Worm (Caenorhabditis elegans) whole organism, dauer: ENCODE data around the gene W09C2.8.

ENCODE experiments used
- unc-62 ChIP-seq: sonication (generic microtip); optimal IDR thresholded peaks from 2 replicates; lab custom pipeline; 2017; ENCODE audit warnings: missing biosample characterization, missing genetic modification reagents, missing genetic modification characterization

Gene W09C2.8

DNA sequence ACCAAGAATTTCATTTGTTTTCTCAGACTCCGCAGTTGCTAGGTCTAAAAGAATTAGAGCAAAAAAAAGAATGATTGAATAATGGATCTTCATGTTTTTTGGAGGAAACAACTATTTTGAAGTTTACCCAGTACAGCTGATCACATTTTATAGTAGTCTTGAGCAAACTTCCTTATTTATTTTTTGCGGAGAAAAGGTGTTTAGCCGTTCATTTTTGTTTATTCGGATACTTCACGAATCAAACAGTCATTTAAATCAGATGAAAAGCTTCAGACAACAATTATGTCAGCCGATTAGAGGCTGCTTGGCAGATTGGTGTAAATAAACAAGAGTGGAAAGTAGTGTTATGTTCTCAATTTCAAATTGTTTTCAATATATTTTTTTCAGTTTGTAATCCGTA is at the start of gene W09C2.8:
W09C2.8 (minus strand) TSS at position 101 of the 400 bp plus-strand sequence.
- no peak for TF ChIP-seq unc-62 (GFP tag; lab: Kevin White, UChicago)

DNA sequence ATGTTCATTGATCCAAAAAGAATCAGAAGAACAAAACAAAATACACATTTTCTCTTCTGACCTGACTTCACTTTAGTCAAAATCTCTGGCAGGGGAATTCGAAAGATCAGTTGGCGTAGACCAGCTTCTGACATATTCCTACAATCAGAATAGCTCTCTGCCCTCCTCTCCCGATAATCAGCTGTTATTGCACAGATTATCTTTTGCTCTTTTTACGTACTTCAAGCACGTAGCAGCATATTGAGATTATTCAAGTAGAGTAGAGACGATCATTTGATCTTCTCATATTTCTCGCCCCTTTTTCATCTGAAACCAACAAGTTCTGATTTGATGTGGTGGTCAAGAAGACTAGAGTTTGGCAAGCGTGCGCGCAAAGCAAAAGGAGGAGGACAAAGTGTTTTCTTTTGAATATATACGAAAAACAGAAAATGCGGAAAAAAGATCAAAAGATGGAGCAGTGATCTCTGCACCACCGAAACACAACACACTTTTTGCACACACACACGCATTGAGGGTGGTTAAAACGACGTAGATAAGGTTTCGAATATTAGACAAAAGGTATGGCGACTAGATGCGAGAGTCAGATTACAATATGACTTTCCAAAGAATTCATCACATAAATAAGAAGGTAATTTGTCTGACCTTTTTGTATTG is 49.6 kb upstream of the W09C2.8 start:
- TF ChIP-seq unc-62 (GFP tag; lab: Kevin White, UChicago), result no peak

DNA sequence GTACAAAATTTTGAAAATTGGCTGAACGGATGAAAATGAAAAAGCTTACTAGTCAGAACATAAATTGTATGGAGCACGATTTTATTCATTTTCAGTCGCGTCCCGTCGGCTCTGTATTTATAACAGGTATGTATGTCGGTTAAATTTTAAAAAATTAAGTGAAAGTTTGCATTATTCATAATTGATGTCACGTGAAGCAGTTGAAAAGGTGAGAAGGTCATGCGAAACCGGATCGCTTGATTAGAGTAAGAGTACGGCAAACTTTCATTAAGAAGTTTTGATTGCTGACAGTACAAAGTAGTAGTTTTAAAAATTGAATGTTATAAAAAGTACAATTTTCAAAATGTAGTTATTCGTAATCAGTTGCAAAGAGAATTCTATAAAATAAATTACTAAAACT is 49.0 kb upstream of the W09C2.8 start:
- TF ChIP-seq unc-62 (GFP tag; lab: Kevin White, UChicago), result no peak

DNA sequence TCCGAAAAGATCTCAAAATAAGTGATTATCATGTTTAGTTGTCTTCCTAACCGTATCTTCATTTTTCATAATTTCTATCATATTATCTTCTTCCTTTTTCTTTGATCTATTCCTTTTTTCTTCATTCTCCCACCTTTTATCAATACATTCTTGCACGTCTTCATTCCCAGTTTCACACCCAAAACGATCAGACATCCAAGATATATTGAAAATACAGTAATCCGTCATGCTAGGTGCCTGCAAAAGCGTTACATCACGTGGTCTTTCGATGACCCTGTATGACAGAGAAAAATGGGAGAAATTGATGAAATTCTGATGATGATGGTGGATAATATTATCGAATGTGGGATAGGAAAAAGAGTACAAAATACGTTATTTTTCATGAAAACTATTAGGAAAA is 48.3 kb upstream of the W09C2.8 start:
- no peak for TF ChIP-seq unc-62 (GFP tag; lab: Kevin White, UChicago)

DNA sequence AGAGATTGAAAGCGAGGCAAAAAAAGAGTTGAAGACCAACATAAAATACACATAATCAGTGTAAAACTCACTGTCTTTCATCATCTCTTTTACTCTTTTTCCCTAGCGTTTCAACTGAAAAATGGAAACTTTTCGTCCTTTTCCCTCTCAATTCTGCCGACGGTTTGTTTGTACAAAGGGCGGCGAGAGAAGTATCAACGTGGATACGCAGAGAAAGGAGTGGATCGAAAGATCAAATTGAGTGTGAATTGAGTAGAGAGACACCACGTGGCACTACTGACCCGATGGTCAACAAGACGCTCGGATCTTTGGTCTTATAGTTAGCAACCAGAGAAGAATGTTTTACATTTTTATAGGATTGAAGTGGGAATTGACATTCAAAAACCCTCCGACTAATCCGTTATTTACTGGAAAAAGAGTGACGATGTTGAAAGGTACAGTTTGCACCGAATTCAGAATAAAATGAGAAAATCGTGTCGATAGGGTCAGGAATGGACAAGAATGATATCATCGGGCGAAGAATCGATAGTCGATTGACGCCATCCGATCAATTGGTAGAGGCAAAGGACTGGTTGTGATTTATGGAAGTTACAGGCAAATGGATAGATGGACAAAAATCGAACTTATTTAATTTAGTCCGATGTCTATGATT is 47.0 kb upstream of the W09C2.8 start:
- no peak for TF ChIP-seq unc-62 (GFP tag; lab: Kevin White, UChicago)

DNA sequence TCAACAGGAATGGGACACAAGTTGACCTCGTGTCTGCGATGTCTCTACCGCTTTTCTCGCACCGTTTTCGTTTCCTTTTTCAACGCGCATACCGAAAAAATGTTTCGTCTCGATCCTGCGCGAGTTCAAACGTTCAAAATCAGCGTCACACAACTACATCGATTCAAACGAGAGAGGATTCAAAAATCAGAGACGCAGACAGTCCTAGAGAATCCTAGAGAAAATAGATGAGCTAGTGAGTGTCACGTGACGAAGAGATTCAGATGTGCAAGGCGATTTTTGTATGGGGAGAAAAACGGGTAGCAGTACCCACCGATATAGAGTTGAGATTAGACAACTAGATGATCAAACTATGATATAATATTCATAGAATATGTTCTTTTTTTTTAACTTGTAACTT is 45.8 kb upstream of the W09C2.8 start:
- TF ChIP-seq unc-62 (GFP tag; lab: Kevin White, UChicago), result no peak

DNA sequence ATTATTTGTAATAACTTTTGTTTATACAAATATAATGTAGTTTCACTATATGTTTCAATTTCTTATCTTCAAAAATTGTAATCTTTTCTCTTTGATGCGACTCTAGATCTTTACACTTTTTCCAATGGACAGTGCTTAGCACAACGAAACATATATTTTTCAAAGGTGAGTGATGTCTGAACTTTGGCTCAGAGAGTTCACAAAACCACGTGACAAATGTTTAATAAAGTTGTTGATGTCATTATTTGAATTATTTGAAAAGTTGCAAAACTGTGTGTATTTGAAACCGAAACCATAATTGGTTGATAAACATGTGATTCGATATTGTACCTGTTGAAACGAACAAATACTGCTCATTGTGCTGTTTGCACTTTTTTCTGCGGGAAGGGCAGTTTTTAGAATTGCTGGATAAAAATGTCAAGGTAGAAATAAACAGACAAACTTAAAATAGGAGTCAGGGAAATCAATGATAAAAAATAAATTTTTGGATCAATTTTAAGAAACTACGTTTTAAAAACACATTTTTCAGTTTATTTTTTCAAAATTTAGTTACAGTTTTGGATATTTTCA is 44.0 kb upstream of the W09C2.8 start:
- TF ChIP-seq unc-62 (GFP tag; lab: Kevin White, UChicago), result no peak

DNA sequence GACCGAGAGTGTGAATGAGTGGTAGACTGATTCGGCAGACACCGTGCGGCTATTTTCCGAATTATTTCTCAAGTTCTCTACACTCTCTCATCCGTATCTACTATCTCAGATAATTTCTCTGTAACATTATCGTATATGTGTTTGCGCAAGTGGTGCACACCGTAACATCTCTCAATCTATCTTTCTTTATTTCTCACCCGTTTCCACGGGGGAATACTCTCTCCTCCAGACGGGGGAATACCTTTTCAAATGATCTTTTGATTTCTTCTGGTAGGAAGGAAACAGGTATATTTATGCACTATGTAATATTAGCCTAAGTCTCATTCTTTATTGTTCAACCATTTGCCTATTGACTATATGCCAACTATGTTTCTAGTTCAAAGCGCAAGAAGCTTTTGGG is 42.9 kb upstream of the W09C2.8 start:
- TF ChIP-seq unc-62 (GFP tag; lab: Kevin White, UChicago), result no peak

DNA sequence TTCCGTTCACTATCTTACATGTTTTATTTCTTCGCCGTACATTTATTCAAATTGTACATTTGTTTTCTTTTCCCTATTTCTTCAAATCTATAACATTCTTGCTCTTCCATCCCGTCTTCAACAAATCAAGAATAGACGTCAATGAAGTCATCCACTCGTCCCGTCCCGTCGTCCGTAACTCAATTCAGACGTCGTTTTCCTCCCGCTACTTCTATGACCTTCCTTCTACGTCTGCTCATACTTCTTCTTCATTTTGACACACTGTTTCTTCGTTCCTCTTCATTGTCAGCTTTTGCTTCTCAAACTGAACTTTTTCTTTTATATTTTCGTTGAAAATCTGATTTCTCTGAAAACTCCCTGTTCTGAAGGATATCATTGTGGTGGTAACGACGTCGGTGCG is 35.8 kb upstream of the W09C2.8 start:
- no peak for TF ChIP-seq unc-62 (GFP tag; lab: Kevin White, UChicago)

DNA sequence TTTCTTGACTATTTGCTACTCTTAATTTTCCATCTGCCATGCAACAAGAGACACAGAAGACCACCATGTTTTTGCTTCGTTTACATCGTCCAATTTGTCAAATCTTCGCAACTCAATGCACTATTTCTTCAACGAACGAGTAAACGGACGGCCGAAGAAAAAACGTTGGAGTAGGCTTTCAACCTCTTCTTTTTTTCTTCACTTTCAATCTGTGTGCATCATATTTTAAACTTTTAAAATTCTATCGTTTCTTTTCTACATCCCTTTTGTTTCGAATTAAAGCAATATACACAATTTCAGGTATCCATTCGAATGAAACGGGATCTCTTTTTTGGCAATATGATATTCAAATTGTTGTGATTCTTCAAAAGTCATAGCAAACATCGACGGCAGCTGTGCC is 33.6 kb upstream of the W09C2.8 start, which contains the start of gene acc-1:
acc-1 (plus strand) TSS at position 301 of the 400 bp plus-strand sequence.
- no peak for TF ChIP-seq unc-62 (GFP tag; lab: Kevin White, UChicago)

DNA sequence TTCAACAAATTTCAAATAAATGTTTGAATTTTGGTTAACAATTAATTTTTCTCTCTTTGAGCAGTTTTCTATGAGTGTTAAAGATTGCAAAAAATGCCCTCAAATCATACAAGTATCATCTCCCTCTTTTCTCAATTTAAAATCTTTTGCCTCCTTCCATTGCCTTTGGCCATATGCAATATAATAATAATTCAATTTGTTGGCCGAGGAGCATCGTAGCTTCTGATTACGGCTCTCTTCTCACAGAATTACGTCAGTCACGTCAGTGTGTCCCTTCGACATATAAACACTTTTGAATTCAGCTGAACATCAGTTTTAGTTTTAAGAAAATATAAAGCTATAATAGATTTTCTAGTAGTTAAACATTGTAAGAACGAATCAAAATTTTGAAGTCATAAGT is 31.4 kb upstream of the W09C2.8 start:
- no peak for TF ChIP-seq unc-62 (GFP tag; lab: Kevin White, UChicago)

DNA sequence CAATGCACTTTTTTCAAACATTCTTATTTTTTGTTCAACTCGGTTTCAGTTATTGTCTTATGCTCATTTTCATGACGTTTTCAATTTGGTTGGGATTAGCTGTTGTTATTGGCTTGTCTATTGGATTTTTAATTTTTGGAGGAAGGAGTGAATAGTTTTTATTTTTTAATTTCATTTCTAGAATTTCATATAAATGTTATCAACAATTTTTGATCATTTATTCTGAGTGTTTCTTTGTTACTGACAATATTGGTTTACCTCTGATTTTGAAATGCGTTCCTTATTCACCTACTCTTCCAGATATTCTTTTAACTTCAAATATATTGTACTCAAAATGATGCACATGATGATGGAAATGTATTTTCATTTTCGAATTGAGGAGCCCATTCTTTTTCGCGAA is 29.8 kb upstream of the W09C2.8 start, which contains the start of gene F58G6.7:
F58G6.7 (plus strand) TSS at position 301 of the 400 bp plus-strand sequence.
- TF ChIP-seq unc-62 (GFP tag; lab: Kevin White, UChicago), result no peak

DNA sequence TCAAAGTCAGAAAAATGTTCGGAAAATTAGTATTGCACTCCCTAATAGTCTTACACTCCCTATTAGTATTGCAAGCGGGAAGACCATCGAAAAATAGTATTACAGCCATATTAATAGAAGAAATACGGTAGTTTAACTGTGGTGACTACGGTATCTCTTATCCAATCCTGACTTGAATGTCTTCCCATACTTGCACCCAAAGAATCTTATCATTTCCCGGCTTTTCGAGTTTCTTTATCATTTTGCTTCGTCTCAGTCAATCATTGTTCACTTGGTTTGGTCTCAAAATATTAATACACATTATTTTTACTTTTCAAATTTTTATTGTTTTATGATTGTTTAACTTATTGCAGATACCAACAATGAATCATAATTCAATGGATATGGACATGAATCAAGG is 29.0 kb upstream of the W09C2.8 start, which contains the start of gene F58G6.3:
F58G6.3 (plus strand) TSS at position 352 of the 400 bp plus-strand sequence.
- TF ChIP-seq unc-62 (GFP tag; lab: Kevin White, UChicago), result no peak

DNA sequence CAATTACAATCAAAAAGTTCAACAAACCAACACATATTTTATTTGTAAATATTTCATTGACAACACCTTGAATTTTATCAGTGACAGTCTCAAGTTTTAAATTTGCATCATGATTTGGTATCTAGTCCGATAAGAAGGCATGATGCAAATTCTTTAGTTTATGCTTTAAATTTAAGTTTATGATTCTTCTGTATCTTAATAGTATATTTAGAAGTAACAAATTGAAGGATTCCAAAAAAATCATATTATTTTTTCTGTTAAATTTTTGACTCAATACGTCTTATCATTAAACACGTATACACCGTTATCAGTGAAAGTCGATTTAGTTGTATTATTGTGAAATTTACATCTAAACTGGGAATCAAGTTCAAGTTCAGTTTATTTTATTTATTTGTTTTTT is 27.1 kb upstream of the W09C2.8 start, which contains the start of gene chca-1:
chca-1 (plus strand) TSS at position 161 of the 400 bp plus-strand sequence.
- TF ChIP-seq unc-62 (GFP tag; lab: Kevin White, UChicago), result no peak

DNA sequence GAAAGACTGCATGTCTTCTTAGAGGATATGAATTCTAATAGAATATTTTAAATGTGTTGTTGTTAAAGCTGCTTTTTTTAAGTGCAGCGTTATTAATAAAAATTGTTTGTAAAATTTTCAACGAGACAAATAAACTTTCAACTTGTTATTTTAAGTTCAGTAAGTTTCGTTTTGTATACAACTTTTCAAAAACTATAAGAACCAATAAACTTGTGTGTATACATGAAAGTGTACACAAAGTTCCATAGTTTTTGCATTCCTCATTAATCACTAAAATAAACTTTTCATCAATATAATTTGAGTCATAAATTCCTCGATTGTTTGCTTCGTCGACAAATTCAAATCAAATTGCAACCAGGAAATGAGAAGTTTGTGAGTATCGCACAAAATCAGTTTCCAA is 24.5 kb upstream of the W09C2.8 start, which contains the start of gene srm-3:
srm-3 (plus strand) TSS at position 301 of the 400 bp plus-strand sequence.
- TF ChIP-seq unc-62 (GFP tag; lab: Kevin White, UChicago), result no peak

DNA sequence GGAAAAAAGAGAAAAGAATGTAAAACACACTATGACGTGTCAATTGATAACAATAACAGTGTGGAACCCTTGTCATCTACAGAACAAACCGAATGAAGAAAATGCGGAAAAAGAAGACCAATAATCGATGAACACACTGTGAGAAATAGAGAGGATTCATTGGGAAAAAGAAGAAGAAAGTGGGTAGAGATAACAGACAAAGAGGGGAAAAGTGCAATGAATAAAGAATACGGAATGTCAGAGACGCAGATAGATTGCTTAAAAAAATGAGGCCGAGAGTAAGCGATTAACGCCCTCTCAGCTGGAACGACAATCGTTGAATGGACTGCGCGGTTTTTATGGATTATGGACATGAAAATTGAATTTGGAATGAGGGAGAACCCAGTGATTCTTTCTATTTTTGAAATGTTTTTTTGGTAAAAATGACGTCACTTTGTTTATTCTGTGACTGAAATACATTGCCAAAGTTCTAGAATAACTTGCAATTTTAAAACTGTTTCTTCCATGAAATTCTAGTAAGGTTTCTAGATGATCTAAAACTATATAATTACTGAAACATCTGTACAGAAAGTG is 23.7 kb upstream of the W09C2.8 start, which contains the start of gene amph-1:
amph-1 (minus strand) TSS at position 85 of the 573 bp plus-strand sequence.
- no peak for TF ChIP-seq unc-62 (GFP tag; lab: Kevin White, UChicago)
